Worm (Caenorhabditis elegans): ENCODE data around the gene ram-5.

- TF ChIP-seq elt-1 (tag; optimal IDR thresholded peaks at IDR 0.05) = no peak
- no peak for TF ChIP-seq egl-27 (tag; optimal IDR thresholded peaks at IDR 0.05)
- TF ChIP-seq skn-1 (tag; optimal IDR thresholded peaks at IDR 0.05) = no peak
Observed at ce11 chrX:14577579-14578127, 27.7 kb downstream of the ram-5 start, which contains the start of gene let-4.
